Worm (Caenorhabditis elegans) whole organism, L3 larva: ENCODE results near the gene Y116A8C.20.

Source experiments
- fkh-10 ChIP-seq: sonication (generic microtip); optimal IDR thresholded peaks from 2 replicates; lab custom pipeline; 2017; ENCODE audit warnings: missing biosample characterization, missing genetic modification reagents, missing genetic modification characterization
- jun-1 ChIP-seq: fragments of 150-350 bp; optimal IDR thresholded peaks from 2 replicates; lab custom pipeline; 2014; ENCODE audit warnings: missing biosample characterization, missing genetic modification reagents, missing genetic modification characterization
- nhr-25 ChIP-seq: sonication (generic microtip); optimal IDR thresholded peaks from 2 replicates; lab custom pipeline; 2017; ENCODE audit warnings: missing biosample characterization, missing genetic modification characterization

DNA sequence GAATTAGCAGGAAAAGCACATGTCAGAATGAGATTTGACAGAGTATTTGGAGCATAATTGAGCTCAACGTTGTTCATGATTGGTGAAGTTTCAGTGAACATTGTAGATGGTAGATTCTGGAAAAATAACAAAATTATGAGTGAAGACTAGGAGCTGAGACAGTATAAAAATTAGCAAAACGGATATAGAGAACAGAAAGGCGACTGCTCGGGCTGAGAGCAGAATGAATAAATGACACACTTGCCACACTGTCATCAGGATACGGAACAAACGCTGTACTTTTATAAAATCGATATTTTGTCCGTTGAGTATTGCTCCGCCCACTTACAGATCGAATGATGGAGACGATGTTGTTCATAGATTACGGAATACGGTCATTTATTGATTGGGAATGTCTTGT is 15.7 kb upstream of the Y116A8C.20 start, which contains the start of gene dct-13:
- TF ChIP-seq fkh-10 (GFP tag; lab: Kevin White, UChicago) (no peak), jun-1 (no peak), nhr-25 (tag; lab: Kevin White, UChicago) (no peak)
